Fruit fly (Drosophila melanogaster): ENCODE measurements around the gene Apoltp.

dm6 chr2L:9601220-9601619, 32.8 kb upstream of the Apoltp start:
- no peak for TF ChIP-seq psq (optimal IDR thresholded peaks at IDR 0.05)
- TF ChIP-seq Myc (optimal IDR thresholded peaks at IDR 0.05), result no peak
- no peak for TF ChIP-seq Sin3A (optimal IDR thresholded peaks at IDR 0.05)
- no peak for TF ChIP-seq insv (optimal IDR thresholded peaks at IDR 0.05)

Data from Kc167 (cell line).